Worm (Caenorhabditis elegans): Measurements from ENCODE around the gene F37A8.2.

DNA sequence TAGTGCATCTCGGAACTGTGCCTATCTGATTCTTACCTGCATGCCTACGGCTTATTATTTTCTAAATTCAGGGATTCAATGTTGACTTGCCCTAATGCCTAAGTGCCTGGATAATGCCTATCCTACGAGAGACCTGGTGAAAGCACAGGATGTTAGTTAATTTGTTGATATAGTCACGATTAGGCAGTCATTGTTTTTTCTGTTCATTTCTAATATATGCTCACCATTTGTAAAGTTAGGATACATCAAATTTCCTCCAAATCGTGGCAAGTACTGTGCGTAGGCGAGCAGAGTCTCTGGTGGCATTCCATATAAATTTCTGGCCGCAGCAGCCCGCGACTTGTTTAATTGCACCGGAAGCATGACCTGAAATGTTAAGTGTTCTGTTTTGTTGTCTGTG lies 34.8 kb upstream of the F37A8.2 start:
- TF ChIP-seq him-1 (tag; optimal IDR thresholded peaks at IDR 0.05) (no peak), W03F9.2 (tag; optimal IDR thresholded peaks at IDR 0.05) (no peak), dao-5 (tag; optimal IDR thresholded peaks at IDR 0.05) (no peak)

Measured in whole organism, L4/young adult.